Fruit fly (Drosophila melanogaster): Measurements from ENCODE around the gene CG7276.
A peak's percentile ranks its signal among the peaks of the same experiment; 100 is the strongest.

Gene CG7276

DNA sequence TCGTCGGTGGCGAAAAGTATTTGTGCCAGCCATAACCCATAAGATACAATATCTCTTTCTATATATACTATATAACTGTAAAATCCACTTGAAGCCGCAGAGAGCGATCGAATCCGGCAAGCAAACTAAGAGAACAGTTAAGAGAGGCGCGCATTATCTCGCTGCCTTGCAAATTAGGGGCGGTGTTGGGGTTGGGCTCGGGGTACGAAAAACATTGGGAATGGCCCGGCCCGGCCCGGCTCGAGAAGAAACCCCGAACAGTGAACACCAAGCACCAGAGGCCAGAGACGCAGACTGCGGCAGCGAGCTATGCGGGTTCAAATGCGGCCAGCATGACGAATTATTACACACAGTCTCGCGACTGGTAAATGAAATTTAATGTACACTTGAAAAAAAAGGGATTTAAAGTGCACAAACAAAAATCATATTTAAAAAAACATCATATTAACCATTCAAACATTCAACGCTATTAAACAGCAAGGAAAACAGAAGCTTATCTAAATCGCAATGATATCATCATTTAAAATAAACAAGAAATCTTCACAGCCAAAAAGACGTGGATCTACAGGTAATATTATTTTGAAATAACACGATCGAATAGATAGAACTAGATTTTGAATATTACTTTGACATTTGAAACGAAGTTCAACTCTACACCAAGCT is 34.5 kb downstream of the CG7276 start (continued):
- TF ChIP-seq acj6 (GFP tag; optimal IDR thresholded peaks at IDR 0.05) = peak; percentile 1
- no peak for TF ChIP-seq CG8632 (GFP tag; optimal IDR thresholded peaks at IDR 0.05)
- TF ChIP-seq Eip78C (GFP tag) = peak; percentile 81
- peak in 1 of 2 experiments; percentile 57 for TF ChIP-seq salr (GFP tag; optimal IDR thresholded peaks at IDR 0.05)
- no peak for TF ChIP-seq CG15336 (GFP tag; IDR thresholded peaks at IDR 0.05)
- no peak for TF ChIP-seq ss (GFP tag; optimal IDR thresholded peaks at IDR 0.05)
- peak; percentile 68 for TF ChIP-seq CG6163 (GFP tag; IDR thresholded peaks at IDR 0.05)
- TF ChIP-seq CG7368 (GFP tag; optimal IDR thresholded peaks at IDR 0.05) = no peak
- peak; percentile 72; the same call in 2 of the 3 replicates for TF ChIP-seq eg (GFP tag; IDR thresholded peaks at IDR 0.05)
- no peak for TF ChIP-seq CG11902 (GFP tag; optimal IDR thresholded peaks at IDR 0.05)
- peak; percentile 63 for TF ChIP-seq Met (GFP tag; optimal IDR thresholded peaks at IDR 0.05)
- peak; percentile 45 for TF ChIP-seq CG4318 (GFP tag; optimal IDR thresholded peaks at IDR 0.05)
- peak; percentile 2 for TF ChIP-seq Blimp-1 (GFP tag; optimal IDR thresholded peaks at IDR 0.05)
- peak; percentile 3 for TF ChIP-seq CG8319 (GFP tag; optimal IDR thresholded peaks at IDR 0.05)
- peak; percentile 95 for TF ChIP-seq svp (GFP tag)
- peak; percentile 38 for TF ChIP-seq Eip75B (GFP tag; optimal IDR thresholded peaks at IDR 0.05)
- TF ChIP-seq Eip93F (GFP tag; optimal IDR thresholded peaks at IDR 0.05) = peak; percentile 34
- no peak for TF ChIP-seq dac (GFP tag; optimal IDR thresholded peaks at IDR 0.05)
- TF ChIP-seq fd85E (GFP tag; optimal IDR thresholded peaks at IDR 0.05) = no peak
- peak; percentile 47 for TF ChIP-seq esn (GFP tag; optimal IDR thresholded peaks at IDR 0.05)
- peak; percentile 25 for TF ChIP-seq lz (GFP tag; optimal IDR thresholded peaks at IDR 0.05)
- TF ChIP-seq CG10669 (GFP tag; optimal IDR thresholded peaks at IDR 0.05) = peak; percentile 35
- peak; percentile 63 for TF ChIP-seq topi (GFP tag; optimal IDR thresholded peaks at IDR 0.05)
- no peak for TF ChIP-seq CG34406 (GFP tag; optimal IDR thresholded peaks at IDR 0.05)
- TF ChIP-seq CG11762 (GFP tag; optimal IDR thresholded peaks at IDR 0.05; ENCODE audit: insufficient read depth) = peak; percentile 44
- no peak for TF ChIP-seq Hr38 (GFP tag; optimal IDR thresholded peaks at IDR 0.05)
- TF ChIP-seq Sox102F (GFP tag; optimal IDR thresholded peaks at IDR 0.05) = no peak
- peak; percentile 47 for TF ChIP-seq Hr4 (GFP tag; optimal IDR thresholded peaks at IDR 0.05)

DNA sequence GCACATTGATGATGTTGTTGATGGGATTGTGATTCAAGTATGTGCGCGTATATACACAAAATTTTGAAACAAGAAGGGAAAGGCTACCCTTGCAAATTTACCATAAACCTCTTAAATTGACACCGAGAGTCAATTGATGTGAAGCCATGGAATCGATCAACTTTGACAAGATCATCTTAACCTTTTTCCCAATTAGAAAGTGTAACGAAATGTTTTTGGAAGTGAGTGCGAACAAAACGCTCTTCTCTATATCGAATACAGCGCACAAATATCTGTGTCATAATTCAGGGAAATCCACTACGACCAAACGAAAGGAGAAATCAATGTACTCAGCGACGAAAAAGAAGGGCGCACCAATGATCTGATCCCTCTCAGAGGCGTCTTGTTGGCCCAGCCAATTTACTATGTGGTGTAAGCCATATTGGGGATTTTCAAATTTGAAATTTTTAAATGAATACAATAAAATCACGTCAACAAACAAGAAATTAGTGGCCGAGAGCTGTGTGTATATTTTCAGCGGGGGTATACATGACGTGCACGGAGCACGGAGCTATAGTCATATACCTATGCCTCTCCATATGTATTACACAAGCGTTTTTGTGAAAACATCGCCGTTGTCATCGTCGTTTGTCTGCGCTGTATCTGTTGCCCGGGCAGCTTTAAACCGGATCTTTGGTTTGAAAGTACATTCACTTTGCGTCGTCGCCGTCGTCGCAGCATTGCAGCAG is 35.6 kb downstream of the CG7276 start:
- peak; percentile 40 for TF ChIP-seq Sox15 (GFP tag; optimal IDR thresholded peaks at IDR 0.05)
- no peak for TF ChIP-seq fd85E (GFP tag; optimal IDR thresholded peaks at IDR 0.05)
- TF ChIP-seq CG15336 (GFP tag; IDR thresholded peaks at IDR 0.05) = peak; percentile 74
- TF ChIP-seq CG6792 (GFP tag; optimal IDR thresholded peaks at IDR 0.05) = peak; percentile 69
- peak; percentile 20 for TF ChIP-seq CG4318 (GFP tag; optimal IDR thresholded peaks at IDR 0.05)
- peak; percentile 82 for TF ChIP-seq Eip75B (GFP tag; optimal IDR thresholded peaks at IDR 0.05)
- peak; percentile 64 to 66 for TF ChIP-seq ss (GFP tag; optimal IDR thresholded peaks at IDR 0.05)
- TF ChIP-seq Hr39 (GFP tag; optimal IDR thresholded peaks at IDR 0.05) = peak; percentile 89
- peak; percentile 50 for TF ChIP-seq net (GFP tag; optimal IDR thresholded peaks at IDR 0.05)
- TF ChIP-seq Hr38 (GFP tag; optimal IDR thresholded peaks at IDR 0.05) = no peak
- TF ChIP-seq OdsH (GFP tag; optimal IDR thresholded peaks at IDR 0.05) = peak; percentile 65
- peak; percentile 54 for TF ChIP-seq CG1621 (tag; optimal IDR thresholded peaks at IDR 0.05)
- TF ChIP-seq vri (GFP tag; optimal IDR thresholded peaks at IDR 0.05) = peak; percentile 82
- peak; percentile 24; the same call in 1 of the 2 replicates for TF ChIP-seq Gug (GFP tag; IDR thresholded peaks at IDR 0.05)
- peak; percentile 86 for TF ChIP-seq CG31627 (GFP tag; optimal IDR thresholded peaks at IDR 0.05)
- TF ChIP-seq fkh (GFP tag; optimal IDR thresholded peaks at IDR 0.05) = no peak
- TF ChIP-seq salr (GFP tag; optimal IDR thresholded peaks at IDR 0.05) = peak; percentile 25 to 31
- peak; percentile 61 for TF ChIP-seq dac (GFP tag; optimal IDR thresholded peaks at IDR 0.05)
- TF ChIP-seq CG34406 (GFP tag; optimal IDR thresholded peaks at IDR 0.05) = peak; percentile 53
- peak; percentile 84 for TF ChIP-seq topi (GFP tag; optimal IDR thresholded peaks at IDR 0.05)
- TF ChIP-seq Met (GFP tag; optimal IDR thresholded peaks at IDR 0.05) = peak; percentile 90
- TF ChIP-seq CG10669 (GFP tag; optimal IDR thresholded peaks at IDR 0.05) = peak; percentile 63
- TF ChIP-seq Ets21C (GFP tag; optimal IDR thresholded peaks at IDR 0.05) = peak; percentile 79
- peak; percentile 75 for TF ChIP-seq CG8119 (GFP tag; IDR thresholded peaks at IDR 0.05)
- TF ChIP-seq Ets96B (tag; optimal IDR thresholded peaks at IDR 0.05) = peak; percentile 66
- TF ChIP-seq svp (GFP tag) = peak; percentile 97
- TF ChIP-seq cyc (GFP tag; optimal IDR thresholded peaks at IDR 0.05) = peak; percentile 84
- TF ChIP-seq CG8319 (GFP tag; optimal IDR thresholded peaks at IDR 0.05) = peak; percentile 33
- TF ChIP-seq Smox (GFP tag; optimal IDR thresholded peaks at IDR 0.05) = peak; percentile 78
- peak; percentile 69 for TF ChIP-seq CG32006 (GFP tag; optimal IDR thresholded peaks at IDR 0.05)
- peak; percentile 72 for TF ChIP-seq CG3032 (tag; optimal IDR thresholded peaks at IDR 0.05)
- peak; percentile 35 for TF ChIP-seq CG11762 (GFP tag; optimal IDR thresholded peaks at IDR 0.05; ENCODE audit: insufficient read depth)
- no peak for TF ChIP-seq CG11294 (GFP tag; IDR thresholded peaks at IDR 0.05)
- peak; percentile 35 for TF ChIP-seq CG11902 (GFP tag; optimal IDR thresholded peaks at IDR 0.05)
